ENCODE assay signal across 1 worm cellular context in the genomic region with DNA sequence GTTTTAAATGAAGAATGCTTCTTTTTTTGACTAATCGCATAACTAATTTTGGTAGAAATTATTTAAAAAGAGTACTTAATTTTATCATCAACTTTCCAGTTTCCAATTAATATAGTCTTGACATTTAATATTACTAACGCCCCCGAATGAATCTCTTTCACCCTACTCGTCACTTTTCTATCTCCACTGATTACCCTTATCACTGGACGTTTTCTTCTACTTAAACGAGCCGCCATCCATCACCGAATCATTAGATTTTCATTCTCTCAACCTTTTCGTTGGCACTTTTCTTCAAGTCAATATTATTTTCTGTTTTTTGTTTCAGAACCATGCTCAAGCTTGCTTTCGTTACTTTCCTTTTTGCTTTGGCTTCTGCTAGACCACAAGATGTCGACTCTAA.
A peak's percentile ranks its signal among the peaks of the same experiment; 100 is the strongest.
TF ChIP-seq lines count a peak whose summit lies in the region.

A gene (plus strand): TSS at position 326 of the 400 bp plus-strand sequence.

TF ChIP-seq in whole organism, L4 larva, 104 proteins besides CTCF, POLR2A, EP300 and RAD21 (continued from another document):
- TF ChIP-seq dve-1 (tag; optimal IDR thresholded peaks at IDR 0.05; lab: Kevin White, UChicago; ENCODE audit: insufficient read depth), result peak; percentile 24
- TF ChIP-seq ztf-7 (tag; optimal IDR thresholded peaks at IDR 0.05; lab: Kevin White, UChicago), result no peak
- TF ChIP-seq dmd-6 (GFP tag; IDR thresholded peaks at IDR 0.05; lab: Robert Waterston, UW), result peak; percentile 55
- no peak for TF ChIP-seq lin-13 (GFP tag; optimal IDR thresholded peaks at IDR 0.05; lab: Kevin White, UChicago)
